Worm (Caenorhabditis elegans) whole organism, mixed stage, embryonic: ENCODE measurements around the gene nspg-11.

Experiments used
- blmp-1 ChIP-seq: fragments of 150-350 bp; optimal IDR thresholded peaks from 2 replicates; lab custom pipeline; 2014; ENCODE audit warnings: missing biosample characterization, missing genetic modification characterization
- elt-1 ChIP-seq: sonication (generic microtip); optimal IDR thresholded peaks from 2 replicates; lab custom pipeline; 2017; ENCODE audit warnings: missing genetic modification characterization, mild to moderate bottlenecking, missing compliant biosample characterization, antibody characterized with exemption, moderate library complexity, borderline replicate concordance; ENCODE audit not compliant: insufficient read depth
- elt-3 ChIP-seq: fragments of 150-350 bp; optimal IDR thresholded peaks from 2 replicates; lab custom pipeline; 2014; ENCODE audit warnings: missing biosample characterization, missing genetic modification characterization
- flh-1 ChIP-seq: fragments of 200-800 bp; sonication (Bioruptor generic); optimal IDR thresholded peaks from 2 replicates; lab custom pipeline; 2018; ENCODE audit warnings: mild to moderate bottlenecking, missing genetic modification characterization, moderate library complexity, missing compliant biosample characterization
- lin-13 ChIP-seq: fragments of 150-350 bp; optimal IDR thresholded peaks from 2 replicates; lab custom pipeline; 2014; ENCODE audit warnings: missing biosample characterization, missing genetic modification characterization
- lsy-2 ChIP-seq: fragments of 150-350 bp; optimal IDR thresholded peaks from 2 replicates; lab custom pipeline; 2014; ENCODE audit warnings: missing biosample characterization, missing genetic modification characterization
- mep-1 ChIP-seq: fragments of 150-350 bp; optimal IDR thresholded peaks from 2 replicates; lab custom pipeline; 2017; ENCODE audit warnings: missing biosample characterization, missing genetic modification reagents, missing genetic modification characterization, inconsistent platforms
- nhr-12 ChIP-seq: fragments of 150-350 bp; optimal IDR thresholded peaks from 2 replicates; lab custom pipeline; 2014; ENCODE audit warnings: missing biosample characterization, missing genetic modification characterization
- nhr-76 ChIP-seq: sonication (generic microtip); optimal IDR thresholded peaks from 2 replicates; lab custom pipeline; 2017; ENCODE audit warnings: missing biosample characterization, missing genetic modification characterization
- pha-4 ChIP-seq: fragments of 150-350 bp; optimal IDR thresholded peaks from 2 replicates; lab custom pipeline; 2018; ENCODE audit warnings: missing biosample characterization, missing genetic modification reagents, missing genetic modification characterization
- zip-8 ChIP-seq: fragments of 150-350 bp; optimal IDR thresholded peaks from 2 replicates; lab custom pipeline; 2014; ENCODE audit warnings: missing biosample characterization, missing genetic modification characterization
- ztf-11 ChIP-seq: fragments of 150-350 bp; optimal IDR thresholded peaks from 2 replicates; lab custom pipeline; 2014; ENCODE audit warnings: missing biosample characterization, missing genetic modification characterization

- TF ChIP-seq pha-4 (tag; lab: Kevin White, UChicago) (no peak), mep-1 (tag; lab: Kevin White, UChicago) (no peak), nhr-12 (tag; lab: Kevin White, UChicago) (no peak), elt-3 (tag; lab: Kevin White, UChicago) (no peak), zip-8 (tag; lab: Kevin White, UChicago) (no peak), ztf-11 (no peak), flh-1 (GFP tag; lab: Kevin White, UChicago) (no peak), lin-13 (tag; lab: Kevin White, UChicago) (no peak), elt-1 (tag; lab: Kevin White, UChicago) (no peak), blmp-1 (tag; lab: Kevin White, UChicago) (no peak), lsy-2 (tag; lab: Kevin White, UChicago) (no peak), nhr-76 (tag; lab: Kevin White, UChicago) (no peak)
These were observed 12.8 kb downstream of the nspg-11 start for ce11 chrIV:9310935-9311566.
